Worm (Caenorhabditis elegans) whole organism, young adult: ENCODE measurements around the gene Y53G8AR.1.

Source experiments
- B0261.1 ChIP-seq: sonication (generic microtip); optimal IDR thresholded peaks from 2 replicates; lab custom pipeline; 2016; ENCODE audit warnings: mild to moderate bottlenecking, missing genetic modification characterization, moderate library complexity, missing compliant biosample characterization
- C06A6.2 ChIP-seq: fragments of 200-800 bp; sonication (Bioruptor generic); conservative IDR thresholded peaks from 2 replicates; pipeline ENCODE4 v1.3.6; 2022; ENCODE audit warnings: missing genetic modification characterization, missing compliant biosample characterization
- D2030.7 ChIP-seq: fragments of 200-800 bp; sonication (Bioruptor generic); IDR thresholded peaks from 2 replicates; pipeline ENCODE4 v1.3.6; 2022; ENCODE audit warnings: missing genetic modification reagents, missing genetic modification characterization, missing compliant biosample characterization
- F37B4.10 ChIP-seq: fragments of 200-800 bp; sonication (Bioruptor generic); IDR thresholded peaks from 2 replicates; pipeline ENCODE4 v1.3.6; 2022; ENCODE audit warnings: missing genetic modification characterization, missing compliant biosample characterization
- F39B2.1 ChIP-seq: fragments of 200-800 bp; sonication (Bioruptor generic); IDR thresholded peaks from 2 replicates; pipeline ENCODE4 v1.3.6; 2022; ENCODE audit warnings: missing genetic modification reagents, missing genetic modification characterization, missing compliant biosample characterization
- F49E8.2 ChIP-seq: sonication (generic microtip); optimal IDR thresholded peaks from 3 replicates; lab custom pipeline; 2017; ENCODE audit warnings: missing genetic modification characterization, mild to moderate bottlenecking, missing compliant biosample characterization, antibody characterized with exemption, moderate library complexity; ENCODE audit not compliant: insufficient read depth
- F57A8.1 ChIP-seq: fragments of 200-800 bp; sonication (Bioruptor generic); optimal IDR thresholded peaks from 2 replicates; lab custom pipeline; 2018; ENCODE audit warnings: mild to moderate bottlenecking, missing genetic modification characterization, moderate library complexity, missing compliant biosample characterization
- F57C9.4 ChIP-seq: sonication (generic microtip); optimal IDR thresholded peaks from 2 replicates; lab custom pipeline; 2017; ENCODE audit warnings: mild to moderate bottlenecking, missing genetic modification characterization, missing compliant biosample characterization
- K11D2.4 ChIP-seq: fragments of 200-800 bp; sonication (Bioruptor generic); IDR thresholded peaks from 2 replicates; pipeline ENCODE4 v1.3.6; 2022; ENCODE audit warnings: missing genetic modification reagents, missing genetic modification characterization, missing compliant biosample characterization
- Y53F4B.3 ChIP-seq: fragments of 200-800 bp; sonication (Bioruptor generic); IDR thresholded peaks from 2 replicates; pipeline ENCODE4 v1.3.6; 2022; ENCODE audit warnings: missing genetic modification reagents, missing genetic modification characterization, missing compliant biosample characterization
- bed-1 ChIP-seq: fragments of 200-800 bp; sonication (Bioruptor generic); IDR thresholded peaks from 2 replicates; pipeline ENCODE4 v1.3.6; 2022; ENCODE audit warnings: missing genetic modification reagents, missing genetic modification characterization, missing compliant biosample characterization
- ccch-3 ChIP-seq: fragments of 200-800 bp; sonication (Bioruptor generic); optimal IDR thresholded peaks from 2 replicates; lab custom pipeline; 2018; ENCODE audit warnings: mild to moderate bottlenecking, missing genetic modification characterization, missing compliant biosample characterization
- ceh-40 ChIP-seq: fragments of 200-800 bp; sonication (Bioruptor generic); IDR thresholded peaks from 2 replicates; pipeline ENCODE4 v1.3.6; 2022; ENCODE audit warnings: missing genetic modification characterization, missing compliant biosample characterization
- ceh-58 ChIP-seq: fragments of 200-800 bp; sonication (Bioruptor generic); IDR thresholded peaks from 2 replicates; pipeline ENCODE4 v1.3.6; 2022; ENCODE audit warnings: missing genetic modification characterization, missing compliant biosample characterization
- ceh-91 ChIP-seq: fragments of 200-800 bp; sonication (Bioruptor generic); IDR thresholded peaks from 2 replicates; pipeline ENCODE4 v1.3.6; 2022; ENCODE audit warnings: missing genetic modification reagents, missing genetic modification characterization, missing compliant biosample characterization
- efl-1 ChIP-seq: fragments of 150-350 bp; optimal IDR thresholded peaks from 2 replicates; lab custom pipeline; 2014; ENCODE audit warnings: missing biosample characterization, missing genetic modification reagents, missing genetic modification characterization
- egl-44 ChIP-seq: fragments of 200-800 bp; sonication (Bioruptor generic); IDR thresholded peaks from 2 replicates; pipeline ENCODE4 v1.3.6; 2022; ENCODE audit warnings: missing genetic modification reagents, missing genetic modification characterization, missing compliant biosample characterization
- egrh-3 ChIP-seq: fragments of 200-800 bp; sonication (Bioruptor generic); IDR thresholded peaks from 2 replicates; pipeline ENCODE4 v1.3.6; 2022; ENCODE audit warnings: missing genetic modification reagents, missing genetic modification characterization, missing compliant biosample characterization
- him-1 ChIP-seq: sonication (generic microtip); optimal IDR thresholded peaks from 2 replicates; lab custom pipeline; 2016; ENCODE audit warnings: missing genotype, missing genetic modification reagents, missing genetic modification characterization, missing compliant biosample characterization
- hmg-20 ChIP-seq: fragments of 200-800 bp; sonication (Bioruptor generic); IDR thresholded peaks from 2 replicates; pipeline ENCODE4 v1.3.6; 2022; ENCODE audit warnings: missing genetic modification reagents, missing genetic modification characterization, missing compliant biosample characterization
- hrde-1 ChIP-seq: sonication (generic microtip); optimal IDR thresholded peaks from 2 replicates; lab custom pipeline; 2016; ENCODE audit warnings: missing genetic modification characterization, mild to moderate bottlenecking, missing compliant biosample characterization, moderate library complexity, missing genotype, missing genetic modification reagents, borderline replicate concordance
- hsf-1 ChIP-seq: fragments of 200-800 bp; sonication (Bioruptor generic); IDR thresholded peaks from 2 replicates; pipeline ENCODE4 v1.3.6; 2022; ENCODE audit warnings: missing genetic modification reagents, missing genetic modification characterization, missing compliant biosample characterization
- let-607 ChIP-seq, 2 experiments: fragments of 200-800 bp in 1 of 2; sonication (Bioruptor generic) in 1 of 2; sonication (generic microtip) in 1 of 2; optimal IDR thresholded peaks; 2 replicates each; lab custom pipeline; 2016 to 2018; ENCODE audit warnings: mild to moderate bottlenecking in 2 of 2, missing compliant biosample characterization in 2 of 2, missing genetic modification characterization in 2 of 2, moderate library complexity in 2 of 2, missing genotype in 1 of 2
- lin-26 ChIP-seq: fragments of 200-800 bp; sonication (Bioruptor generic); IDR thresholded peaks from 2 replicates; pipeline ENCODE4 v1.3.6; 2022; ENCODE audit warnings: missing genetic modification reagents, missing genetic modification characterization, missing compliant biosample characterization
- lin-40 ChIP-seq: sonication (generic microtip); optimal IDR thresholded peaks from 2 replicates; lab custom pipeline; 2016; ENCODE audit warnings: missing genetic modification characterization, mild to moderate bottlenecking, missing compliant biosample characterization, missing genotype, missing genetic modification reagents
- lin-54 ChIP-seq: fragments of 200-800 bp; sonication (Bioruptor generic); optimal IDR thresholded peaks from 2 replicates; lab custom pipeline; 2018; ENCODE audit warnings: mild to moderate bottlenecking, missing genetic modification characterization, missing compliant biosample characterization
- madf-10 ChIP-seq: sonication (generic microtip); optimal IDR thresholded peaks from 2 replicates; lab custom pipeline; 2016; ENCODE audit warnings: mild to moderate bottlenecking, missing genetic modification characterization, missing compliant biosample characterization
- madf-3 ChIP-seq: fragments of 200-800 bp; sonication (Bioruptor generic); IDR thresholded peaks from 2 replicates; pipeline ENCODE4 v1.3.6; 2022; ENCODE audit warnings: missing genetic modification reagents, missing genetic modification characterization, missing compliant biosample characterization
- mcd-1 ChIP-seq: fragments of 200-800 bp; sonication (Bioruptor generic); IDR thresholded peaks from 2 replicates; pipeline ENCODE4 v1.3.6; 2022; ENCODE audit warnings: missing genetic modification reagents, missing genetic modification characterization, missing compliant biosample characterization
- mes-4 ChIP-seq: sonication (generic microtip); optimal IDR thresholded peaks from 2 replicates; lab custom pipeline; 2016; ENCODE audit warnings: missing genotype, missing genetic modification characterization, missing compliant biosample characterization
- nfya-1 ChIP-seq: sonication (generic microtip); optimal IDR thresholded peaks from 2 replicates; lab custom pipeline; 2017; ENCODE audit warnings: antibody characterized with exemption, missing compliant biosample characterization, missing genetic modification characterization, borderline replicate concordance; ENCODE audit not compliant: insufficient read depth
- nhr-120 ChIP-seq: fragments of 200-800 bp; sonication (Bioruptor generic); IDR thresholded peaks from 2 replicates; pipeline ENCODE4 v1.3.6; 2022; ENCODE audit warnings: missing genetic modification characterization, missing compliant biosample characterization
- nhr-179 ChIP-seq: sonication (generic microtip); optimal IDR thresholded peaks from 2 replicates; lab custom pipeline; 2016; ENCODE audit warnings: mild to moderate bottlenecking, missing genetic modification characterization, missing compliant biosample characterization
- nhr-90 ChIP-seq: sonication (generic microtip); optimal IDR thresholded peaks from 2 replicates; lab custom pipeline; 2016; ENCODE audit warnings: missing genotype, mild to moderate bottlenecking, missing genetic modification characterization, missing compliant biosample characterization
- rpc-1 ChIP-seq, 2 experiments: fragments of 150-350 bp in 1 of 2; sonication (generic microtip) in 1 of 2; optimal IDR thresholded peaks; 2 replicates each; lab custom pipeline; 2014 to 2018; ENCODE audit warnings: missing biosample characterization in 1 of 2, missing genetic modification characterization in 1 of 2, missing genetic modification reagents in 1 of 2, missing genotype in 1 of 2
- snpc-4 ChIP-seq, 5 experiments: fragments of 150-350 bp in 1 of 5; sonication (generic microtip) in 4 of 5; optimal IDR thresholded peaks; 2 replicates each; lab custom pipeline; 2014 to 2018; ENCODE audit warnings: missing genetic modification characterization in 5 of 5, missing biosample characterization in 3 of 5, antibody characterized with exemption in 2 of 5, mild to moderate bottlenecking in 2 of 5, missing compliant biosample characterization in 2 of 5, missing genotype in 2 of 5, moderate library complexity in 2 of 5, missing genetic modification reagents in 1 of 5
- tbp1 ChIP-seq: fragments of 200-800 bp; sonication (Bioruptor generic); optimal IDR thresholded peaks from 2 replicates; lab custom pipeline; 2018; ENCODE audit warnings: mild to moderate bottlenecking, missing genetic modification characterization, missing compliant biosample characterization
- tbx-9 ChIP-seq: sonication (generic microtip); optimal IDR thresholded peaks from 2 replicates; lab custom pipeline; 2016; ENCODE audit warnings: borderline replicate concordance, missing genetic modification characterization, inconsistent platforms, missing compliant biosample characterization
- zfh-2 ChIP-seq: fragments of 200-800 bp; sonication (Bioruptor generic); conservative IDR thresholded peaks from 2 replicates; pipeline ENCODE4 v1.3.6; 2022; ENCODE audit warnings: missing genetic modification reagents, missing genetic modification characterization, missing compliant biosample characterization
- ztf-22 ChIP-seq: fragments of 200-800 bp; sonication (Bioruptor generic); optimal IDR thresholded peaks from 2 replicates; lab custom pipeline; 2018; ENCODE audit warnings: mild to moderate bottlenecking, missing genetic modification characterization, moderate library complexity, missing compliant biosample characterization
- ztf-26 ChIP-seq: sonication (generic microtip); optimal IDR thresholded peaks from 2 replicates; lab custom pipeline; 2017; ENCODE audit warnings: missing genetic modification characterization, missing compliant biosample characterization

The Y53G8AR.1 gene

DNA sequence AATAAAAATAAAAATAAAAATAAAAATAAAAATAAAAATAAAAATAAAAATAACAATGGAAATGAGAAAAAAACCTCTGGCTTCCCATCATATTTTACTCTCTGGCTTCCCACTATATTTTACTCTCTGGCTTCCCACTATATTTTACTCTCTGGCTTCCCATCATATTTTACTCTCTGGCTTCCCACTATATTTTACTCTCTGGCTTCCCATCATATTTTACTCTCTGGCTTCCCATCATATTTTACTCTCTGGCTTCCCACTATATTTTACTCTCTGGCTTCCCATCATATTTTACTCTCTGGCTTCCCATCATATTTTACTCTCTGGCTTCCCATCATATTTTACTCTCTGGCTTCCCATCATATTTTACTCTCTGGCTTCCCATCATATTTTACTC is 1.4 kb downstream of the Y53G8AR.1 start:
- peak; percentile 96 for TF ChIP-seq egrh-3 (GFP tag; lab: Robert Waterston, UW)

DNA sequence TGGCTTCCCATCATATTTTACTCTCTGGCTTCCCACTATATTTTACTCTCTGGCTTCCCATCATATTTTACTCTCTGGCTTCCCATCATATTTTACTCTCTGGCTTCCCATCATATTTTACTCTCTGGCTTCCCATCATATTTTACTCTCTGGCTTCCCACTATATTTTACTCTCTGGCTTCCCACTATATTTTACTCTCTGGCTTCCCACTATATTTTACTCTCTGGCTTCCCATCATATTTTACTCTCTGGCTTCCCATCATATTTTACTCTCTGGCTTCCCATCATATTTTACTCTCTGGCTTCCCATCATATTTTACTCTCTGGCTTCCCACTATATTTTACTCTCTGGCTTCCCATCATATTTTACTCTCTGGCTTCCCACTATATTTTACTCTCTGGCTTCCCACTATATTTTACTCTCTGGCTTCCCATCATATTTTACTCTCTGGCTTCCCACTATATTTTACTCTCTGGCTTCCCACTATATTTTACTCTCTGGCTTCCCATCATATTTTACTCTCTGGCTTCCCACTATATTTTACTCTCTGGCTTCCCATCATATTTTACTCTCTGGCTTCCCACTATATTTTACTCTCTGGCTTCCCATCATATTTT is 2.2 kb downstream of the Y53G8AR.1 start:
- TF ChIP-seq madf-3 (GFP tag; lab: Robert Waterston, UW) (peak; percentile 88), ceh-58 (GFP tag; lab: Robert Waterston, UW) (peak; percentile 99), hmg-20 (GFP tag; lab: Robert Waterston, UW) (peak; percentile 21; the same call in 1 of the 2 replicates), ceh-91 (GFP tag; lab: Robert Waterston, UW) (peak; percentile 77; the same call in 1 of the 2 replicates), nhr-120 (GFP tag; lab: Robert Waterston, UW) (0 out of 2 replicates have a peak, but pooled peaks have one; percentile 46), egrh-3 (GFP tag; lab: Robert Waterston, UW) (peak; percentile 100), Y53F4B.3 (peak; percentile 99; the same call in 1 of the 2 replicates), bed-1 (GFP tag; lab: Robert Waterston, UW) (0 out of 2 replicates have a peak, but pooled peaks have one; percentile 66), ceh-40 (peak; percentile 89; the same call in 1 of the 2 replicates), hsf-1 (GFP tag; lab: Robert Waterston, UW) (peak; percentile 63; the same call in 1 of the 2 replicates)
- TF ChIP-seq, all 124 proteins: peak for 10; not testable (repeated sequence) for 114

- TF ChIP-seq F37B4.10 (GFP tag; lab: Robert Waterston, UW) (0 out of 2 replicates have a peak, but pooled peaks have one; percentile 50), B0261.1 (tag; lab: Kevin White, UChicago) (peak; percentile 36), rpc-1 (optimal IDR thresholded peaks at IDR 0.05; lab: Kevin White, UChicago) (peak; percentile 28), rpc-1 (tag; optimal IDR thresholded peaks at IDR 0.05; lab: Kevin White, UChicago) (peak; percentile 67), D2030.7 (no peak), egl-44 (GFP tag; lab: Robert Waterston, UW) (no peak), efl-1 (GFP tag; lab: Kevin White, UChicago) (no peak), tbx-9 (tag; lab: Kevin White, UChicago) (no peak), mes-4 (tag; lab: Kevin White, UChicago) (no peak), lin-40 (no peak), mcd-1 (GFP tag; lab: Robert Waterston, UW) (0 out of 2 replicates have a peak, but pooled peaks have one; percentile 10), ztf-26 (tag; lab: Kevin White, UChicago) (no peak), ccch-3 (GFP tag; lab: Kevin White, UChicago) (no peak), F49E8.2 (tag; lab: Kevin White, UChicago) (no peak), lin-54 (GFP tag; lab: Kevin White, UChicago) (no peak), nfya-1 (tag; lab: Kevin White, UChicago) (no peak), nhr-179 (tag; lab: Kevin White, UChicago) (no peak), C06A6.2 (GFP tag; lab: Robert Waterston, UW) (no peak), ztf-22 (no peak), snpc-4 (GFP tag; optimal IDR thresholded peaks at IDR 0.05; lab: Kevin White, UChicago) (no peak), snpc-4 (tag; optimal IDR thresholded peaks at IDR 0.05; lab: Kevin White, UChicago) (no peak), F39B2.1 (GFP tag; lab: Robert Waterston, UW) (no peak), lin-26 (GFP tag; lab: Robert Waterston, UW) (0 out of 2 replicates have a peak, but pooled peaks have one; percentile 58), K11D2.4 (no peak), F57C9.4 (tag; lab: Kevin White, UChicago) (no peak), tbp1 (GFP tag; lab: Kevin White, UChicago) (peak; percentile 78), F57A8.1 (GFP tag; lab: Kevin White, UChicago) (no peak), zfh-2 (0 out of 2 replicates have a peak, but pooled peaks have one; percentile 22), hrde-1 (tag; lab: Kevin White, UChicago) (no peak), let-607 (tag; optimal IDR thresholded peaks at IDR 0.05; lab: Kevin White, UChicago) (no peak), Y53F4B.3 (no peak), him-1 (peak; percentile 21), nhr-90 (no peak), madf-10 (tag; lab: Kevin White, UChicago) (no peak)
These were observed 6.6 kb downstream of the Y53G8AR.1 start for ce11 chrIII:3339317-3340016.
